Worm (Caenorhabditis elegans): ENCODE data around the gene ZK688.5.

Gene ZK688.5

ce11 chrIII:7903427-7903826 lies 12.0 kb upstream of the ZK688.5 start:
- TF ChIP-seq him-1 (tag; optimal IDR thresholded peaks at IDR 0.05) (no peak), W03F9.2 (tag; optimal IDR thresholded peaks at IDR 0.05) (no peak), dao-5 (tag; optimal IDR thresholded peaks at IDR 0.05) (no peak)

- no peak for TF ChIP-seq him-1 (tag; optimal IDR thresholded peaks at IDR 0.05)
- TF ChIP-seq dao-5 (tag; optimal IDR thresholded peaks at IDR 0.05): no peak
- no peak for TF ChIP-seq W03F9.2 (tag; optimal IDR thresholded peaks at IDR 0.05)
Observed at ce11 chrIII:7900733-7901132, 9.3 kb upstream of the ZK688.5 start, which contains the start of gene best-24. best-24 (plus strand) TSS chrIII:7901033.

- no peak for TF ChIP-seq W03F9.2 (tag; optimal IDR thresholded peaks at IDR 0.05)
- TF ChIP-seq him-1 (tag; optimal IDR thresholded peaks at IDR 0.05): no peak
- no peak for TF ChIP-seq dao-5 (tag; optimal IDR thresholded peaks at IDR 0.05)
Observed at ce11 chrIII:7897733-7898132, 6.3 kb upstream of the ZK688.5 start.

ce11 chrIII:7896925-7897324 lies 5.5 kb upstream of the ZK688.5 start, which contains the start of gene ZK688.10:
ZK688.10 (minus strand) TSS chrIII:7897025.
- TF ChIP-seq him-1 (tag; optimal IDR thresholded peaks at IDR 0.05) (no peak), dao-5 (tag; optimal IDR thresholded peaks at IDR 0.05) (no peak), W03F9.2 (tag; optimal IDR thresholded peaks at IDR 0.05) (no peak)

- TF ChIP-seq him-1 (tag; optimal IDR thresholded peaks at IDR 0.05) (no peak), W03F9.2 (tag; optimal IDR thresholded peaks at IDR 0.05) (no peak), dao-5 (tag; optimal IDR thresholded peaks at IDR 0.05) (no peak)
Observed at ce11 chrIII:7894724-7895123, 3.3 kb upstream of the ZK688.5 start, which contains the start of gene ZK688.4. ZK688.4 (plus strand) TSS chrIII:7895024.

ce11 chrIII:7893224-7893623 lies 1.8 kb upstream of the ZK688.5 start:
- TF ChIP-seq him-1 (tag; optimal IDR thresholded peaks at IDR 0.05) (no peak), W03F9.2 (tag; optimal IDR thresholded peaks at IDR 0.05) (no peak), dao-5 (tag; optimal IDR thresholded peaks at IDR 0.05) (no peak)

ce11 chrIII:7892333-7892732 lies 910 bp upstream of the ZK688.5 start:
- TF ChIP-seq dao-5 (tag; optimal IDR thresholded peaks at IDR 0.05) (no peak), him-1 (tag; optimal IDR thresholded peaks at IDR 0.05) (no peak), W03F9.2 (tag; optimal IDR thresholded peaks at IDR 0.05) (no peak)

ce11 chrIII:7889036-7889435 lies 2.4 kb downstream of the ZK688.5 start:
- TF ChIP-seq W03F9.2 (tag; optimal IDR thresholded peaks at IDR 0.05) (no peak), dao-5 (tag; optimal IDR thresholded peaks at IDR 0.05) (no peak), him-1 (tag; optimal IDR thresholded peaks at IDR 0.05) (no peak)

ce11 chrIII:7884863-7885262 lies 6.6 kb downstream of the ZK688.5 start, which contains the start of gene ZK688.11:
ZK688.11 (minus strand) TSS chrIII:7884963.
- no peak for TF ChIP-seq dao-5 (tag; optimal IDR thresholded peaks at IDR 0.05)

ce11 chrIII:7882900-7883299 lies 8.5 kb downstream of the ZK688.5 start, which contains the start of gene ZK688.9:
ZK688.9 (minus strand) TSS chrIII:7883000.
- TF ChIP-seq him-1 (tag; optimal IDR thresholded peaks at IDR 0.05) (no peak), W03F9.2 (tag; optimal IDR thresholded peaks at IDR 0.05) (no peak), dao-5 (tag; optimal IDR thresholded peaks at IDR 0.05) (no peak)

ce11 chrIII:7880132-7880715 lies 11.2 kb downstream of the ZK688.5 start:
- TF ChIP-seq him-1 (tag; optimal IDR thresholded peaks at IDR 0.05) (no peak), dao-5 (tag; optimal IDR thresholded peaks at IDR 0.05) (no peak), W03F9.2 (tag; optimal IDR thresholded peaks at IDR 0.05) (no peak)

- TF ChIP-seq dao-5 (tag; optimal IDR thresholded peaks at IDR 0.05) (no peak), W03F9.2 (tag; optimal IDR thresholded peaks at IDR 0.05) (no peak), him-1 (tag; optimal IDR thresholded peaks at IDR 0.05) (no peak)
Observed at ce11 chrIII:7878852-7879329, 12.5 kb downstream of the ZK688.5 start, which contains the start of gene sup-18. sup-18 (minus strand) TSS chrIII:7878902.

ce11 chrIII:7877090-7877489 lies 14.3 kb downstream of the ZK688.5 start:
- TF ChIP-seq dao-5 (tag; optimal IDR thresholded peaks at IDR 0.05): no peak
- TF ChIP-seq him-1 (tag; optimal IDR thresholded peaks at IDR 0.05): no peak
- no peak for TF ChIP-seq W03F9.2 (tag; optimal IDR thresholded peaks at IDR 0.05)

ce11 chrIII:7873481-7873880 lies 17.9 kb downstream of the ZK688.5 start, which contains the start of gene tyr-1:
tyr-1 (plus strand) TSS chrIII:7873781.
- no peak for TF ChIP-seq dao-5 (tag; optimal IDR thresholded peaks at IDR 0.05)
- TF ChIP-seq him-1 (tag; optimal IDR thresholded peaks at IDR 0.05): no peak
- TF ChIP-seq W03F9.2 (tag; optimal IDR thresholded peaks at IDR 0.05): no peak

ce11 chrIII:7872776-7873175 lies 18.6 kb downstream of the ZK688.5 start:
- no peak for TF ChIP-seq him-1 (tag; optimal IDR thresholded peaks at IDR 0.05)
- TF ChIP-seq dao-5 (tag; optimal IDR thresholded peaks at IDR 0.05): no peak
- TF ChIP-seq W03F9.2 (tag; optimal IDR thresholded peaks at IDR 0.05): no peak
